Worm (Caenorhabditis elegans) whole organism, L1 larva: ENCODE data around the gene F12D9.2.
A peak's percentile ranks its signal among the peaks of the same experiment; 100 is the strongest.

Experiments used
- C04F5.9 ChIP-seq: sonication (generic microtip); optimal IDR thresholded peaks from 2 replicates; lab custom pipeline; 2016; ENCODE audit warnings: missing genetic modification characterization, missing compliant biosample characterization
- C16A3.4 ChIP-seq: fragments of 150-350 bp; optimal IDR thresholded peaks from 2 replicates; lab custom pipeline; 2014; ENCODE audit warnings: missing biosample characterization, missing genetic modification characterization
- C34B4.2 ChIP-seq: sonication (generic microtip); optimal IDR thresholded peaks from 2 replicates; lab custom pipeline; 2017; ENCODE audit warnings: mild to moderate bottlenecking, missing genetic modification characterization, missing compliant biosample characterization
- Y116A8C.19 ChIP-seq: sonication (generic microtip); optimal IDR thresholded peaks from 2 replicates; lab custom pipeline; 2016; ENCODE audit warnings: missing compliant biosample characterization, missing genetic modification characterization, borderline replicate concordance
- aha-1 ChIP-seq: fragments of 150-350 bp; optimal IDR thresholded peaks from 2 replicates; lab custom pipeline; 2014; ENCODE audit warnings: missing biosample characterization, missing genetic modification characterization
- alr-1 ChIP-seq: fragments of 200-800 bp; sonication (Bioruptor generic); optimal IDR thresholded peaks from 2 replicates; lab custom pipeline; 2018; ENCODE audit warnings: borderline replicate concordance, mild to moderate bottlenecking, missing genetic modification characterization, missing compliant biosample characterization
- aly-2 ChIP-seq: fragments of 150-350 bp; optimal IDR thresholded peaks from 2 replicates; lab custom pipeline; 2014; ENCODE audit warnings: missing biosample characterization, missing genetic modification characterization
- ama-1 ChIP-seq: fragments of 150-350 bp; optimal IDR thresholded peaks from 2 replicates; lab custom pipeline; 2014
- blmp-1 ChIP-seq: fragments of 150-350 bp; optimal IDR thresholded peaks from 2 replicates; lab custom pipeline; 2014; ENCODE audit warnings: missing biosample characterization, missing genetic modification characterization
- ceh-63 ChIP-seq: fragments of 200-800 bp; sonication (Bioruptor generic); optimal IDR thresholded peaks from 2 replicates; lab custom pipeline; 2018; ENCODE audit warnings: mild to moderate bottlenecking, missing genetic modification characterization, missing compliant biosample characterization
- ceh-82 ChIP-seq, 3 experiments: fragments of 150-350 bp in 1 of 3; sonication (generic microtip) in 2 of 3; optimal IDR thresholded peaks; 2 replicates each; lab custom pipeline; 2014 to 2017; ENCODE audit warnings: missing biosample characterization in 3 of 3, missing genetic modification characterization in 3 of 3
- ceh-88 ChIP-seq: fragments of 200-800 bp; sonication (Bioruptor generic); IDR thresholded peaks from 2 replicates; pipeline ENCODE4 v1.3.6; 2022; ENCODE audit warnings: missing genetic modification characterization, missing compliant biosample characterization
- dpl-1 ChIP-seq, 3 experiments: fragments of 150-350 bp in 2 of 3; sonication (generic microtip) in 1 of 3; optimal IDR thresholded peaks; 2 replicates each; lab custom pipeline; 2014 to 2017; ENCODE audit warnings: missing biosample characterization in 3 of 3, missing genetic modification characterization in 3 of 3, missing genetic modification reagents in 3 of 3
- efl-1 ChIP-seq, 4 experiments: fragments of 150-350 bp; optimal IDR thresholded peaks in 3 of 4; peaks in 1 of 4; 1 replicate in 1 of 4; 2 replicates in 3 of 4; lab custom pipeline; 2014; ENCODE audit warnings: missing biosample characterization in 2 of 4, missing genetic modification characterization in 2 of 4, missing genetic modification reagents in 2 of 4
- efl-3 ChIP-seq: fragments of 200-800 bp; sonication (Bioruptor generic); optimal IDR thresholded peaks from 2 replicates; lab custom pipeline; 2018; ENCODE audit warnings: mild to moderate bottlenecking, missing genetic modification characterization, missing compliant biosample characterization
- egl-27 ChIP-seq, 2 experiments: fragments of 150-350 bp in 1 of 2; sonication (generic microtip); optimal IDR thresholded peaks; 3 replicates each; lab custom pipeline; 2017 to 2018; ENCODE audit warnings: missing biosample characterization in 2 of 2, missing genetic modification characterization in 2 of 2, missing genetic modification reagents in 2 of 2
- elt-2 ChIP-seq: sonication (generic microtip); optimal IDR thresholded peaks from 2 replicates; lab custom pipeline; 2016; ENCODE audit warnings: missing genetic modification characterization, mild to moderate bottlenecking, inconsistent platforms, missing compliant biosample characterization, missing genetic modification reagents
- ets-5 ChIP-seq: fragments of 200-800 bp; sonication (Bioruptor generic); IDR thresholded peaks from 2 replicates; pipeline ENCODE4 v1.3.6; 2022; ENCODE audit warnings: missing genetic modification characterization, missing compliant biosample characterization
- fos-1 ChIP-seq: fragments of 150-350 bp; optimal IDR thresholded peaks from 2 replicates; lab custom pipeline; 2014; ENCODE audit warnings: missing biosample characterization, missing genetic modification characterization
- grh-1 ChIP-seq: fragments of 200-800 bp; sonication (Bioruptor generic); IDR thresholded peaks from 2 replicates; pipeline ENCODE4 v1.3.6; 2022; ENCODE audit warnings: missing genetic modification reagents, missing genetic modification characterization, missing compliant biosample characterization
- hlh-17 ChIP-seq: fragments of 200-800 bp; sonication (Bioruptor generic); optimal IDR thresholded peaks from 2 replicates; lab custom pipeline; 2018; ENCODE audit warnings: missing genetic modification characterization, mild to moderate bottlenecking, missing compliant biosample characterization, moderate library complexity, borderline replicate concordance
- hpl-2 ChIP-seq: fragments of 150-350 bp; optimal IDR thresholded peaks from 2 replicates; lab custom pipeline; 2014; ENCODE audit warnings: missing biosample characterization, missing genetic modification reagents, missing genetic modification characterization
- irx-1 ChIP-seq: sonication (generic microtip); optimal IDR thresholded peaks from 2 replicates; lab custom pipeline; 2016; ENCODE audit warnings: missing genetic modification characterization, missing compliant biosample characterization
- isw-1 ChIP-seq: fragments of 200-800 bp; sonication (Bioruptor generic); IDR thresholded peaks from 2 replicates; pipeline ENCODE4 v1.3.6; 2022; ENCODE audit warnings: missing genetic modification characterization, missing compliant biosample characterization
- jun-1 ChIP-seq: fragments of 150-350 bp; optimal IDR thresholded peaks from 2 replicates; lab custom pipeline; 2014; ENCODE audit warnings: missing biosample characterization, missing genetic modification reagents, missing genetic modification characterization
- lin-14 ChIP-seq: fragments of 200-800 bp; sonication (Bioruptor generic); optimal IDR thresholded peaks from 2 replicates; lab custom pipeline; 2018; ENCODE audit warnings: mild to moderate bottlenecking, missing genetic modification characterization, moderate library complexity, missing compliant biosample characterization
- lir-3 ChIP-seq: sonication (generic microtip); optimal IDR thresholded peaks from 2 replicates; lab custom pipeline; 2016; ENCODE audit warnings: mild to moderate bottlenecking, missing genetic modification characterization, moderate library complexity, missing compliant biosample characterization; ENCODE audit not compliant: poor library complexity
- mab-9 ChIP-seq: fragments of 200-800 bp; sonication (Bioruptor generic); IDR thresholded peaks from 2 replicates; pipeline ENCODE4 v1.3.6; 2022; ENCODE audit warnings: missing genetic modification reagents, missing genetic modification characterization, missing compliant biosample characterization
- mdl-1 ChIP-seq, 2 experiments: fragments of 150-350 bp; optimal IDR thresholded peaks; 2 replicates each; lab custom pipeline; 2014 to 2017; ENCODE audit warnings: missing biosample characterization in 2 of 2, missing genetic modification characterization in 2 of 2, inconsistent platforms in 1 of 2
- mef-2 ChIP-seq: fragments of 150-350 bp; optimal IDR thresholded peaks from 2 replicates; lab custom pipeline; 2014; ENCODE audit warnings: missing biosample characterization, missing genetic modification characterization
- nhr-19 ChIP-seq: fragments of 200-800 bp; sonication (Bioruptor generic); conservative IDR thresholded peaks from 2 replicates; pipeline ENCODE4 v1.3.6; 2022; ENCODE audit warnings: missing genetic modification characterization, missing compliant biosample characterization
- nhr-28 ChIP-seq: fragments of 150-350 bp; optimal IDR thresholded peaks from 2 replicates; lab custom pipeline; 2014; ENCODE audit warnings: missing biosample characterization, missing genetic modification characterization
- nhr-47 ChIP-seq: sonication (generic microtip); optimal IDR thresholded peaks from 2 replicates; lab custom pipeline; 2016; ENCODE audit warnings: mild to moderate bottlenecking, missing genetic modification characterization, moderate library complexity, missing compliant biosample characterization
- nhr-76 ChIP-seq: sonication (generic microtip); optimal IDR thresholded peaks from 2 replicates; lab custom pipeline; 2017; ENCODE audit warnings: missing biosample characterization, missing genetic modification characterization
- nhr-77 ChIP-seq: fragments of 150-350 bp; optimal IDR thresholded peaks from 2 replicates; lab custom pipeline; 2014; ENCODE audit warnings: missing biosample characterization, missing genetic modification characterization
- nhr-85 ChIP-seq: sonication (generic microtip); peaks from one replicate; lab custom pipeline; 2016; ENCODE audit warnings: missing genetic modification characterization, inconsistent platforms, missing compliant biosample characterization
- pqm-1 ChIP-seq: sonication (generic microtip); optimal IDR thresholded peaks from 3 replicates; lab custom pipeline; 2017; ENCODE audit warnings: missing biosample characterization, missing genetic modification characterization
- skn-1 ChIP-seq: fragments of 150-350 bp; optimal IDR thresholded peaks from 2 replicates; lab custom pipeline; 2014; ENCODE audit warnings: missing biosample characterization, missing genetic modification characterization
- snpc-4 ChIP-seq: fragments of 150-350 bp; optimal IDR thresholded peaks from 2 replicates; lab custom pipeline; 2014; ENCODE audit warnings: missing biosample characterization, missing genetic modification characterization
- sup-37 ChIP-seq: fragments of 200-800 bp; sonication (Bioruptor generic); optimal IDR thresholded peaks from 2 replicates; lab custom pipeline; 2018; ENCODE audit warnings: mild to moderate bottlenecking, missing genetic modification characterization, missing compliant biosample characterization
- tbx-2 ChIP-seq: sonication (generic microtip); optimal IDR thresholded peaks from 2 replicates; lab custom pipeline; 2016; ENCODE audit warnings: missing genetic modification characterization, missing compliant biosample characterization
- unc-130 ChIP-seq: fragments of 150-350 bp; optimal IDR thresholded peaks from 2 replicates; lab custom pipeline; 2017; ENCODE audit warnings: missing biosample characterization, missing genetic modification characterization, inconsistent platforms
- unc-86 ChIP-seq: sonication (generic microtip); optimal IDR thresholded peaks from 2 replicates; lab custom pipeline; 2016; ENCODE audit warnings: missing genetic modification characterization, missing compliant biosample characterization
- vab-15 ChIP-seq: sonication (generic microtip); optimal IDR thresholded peaks from 2 replicates; lab custom pipeline; 2017; ENCODE audit warnings: missing genotype, mild to moderate bottlenecking, missing genetic modification characterization, missing compliant biosample characterization
- zag-1 ChIP-seq: fragments of 150-350 bp; optimal IDR thresholded peaks from 2 replicates; lab custom pipeline; 2014; ENCODE audit warnings: missing biosample characterization, missing genetic modification characterization
- zip-4 ChIP-seq: fragments of 200-800 bp; sonication (Bioruptor generic); optimal IDR thresholded peaks from 2 replicates; lab custom pipeline; 2018; ENCODE audit warnings: mild to moderate bottlenecking, missing genetic modification characterization, moderate library complexity, missing compliant biosample characterization
- ztf-11 ChIP-seq, 2 experiments: sonication (generic microtip); optimal IDR thresholded peaks; 2 replicates each; lab custom pipeline; 2016 to 2017; ENCODE audit warnings: missing genetic modification characterization in 2 of 2, missing biosample characterization in 1 of 2, missing compliant biosample characterization in 1 of 2

F12D9.2 gene

DNA sequence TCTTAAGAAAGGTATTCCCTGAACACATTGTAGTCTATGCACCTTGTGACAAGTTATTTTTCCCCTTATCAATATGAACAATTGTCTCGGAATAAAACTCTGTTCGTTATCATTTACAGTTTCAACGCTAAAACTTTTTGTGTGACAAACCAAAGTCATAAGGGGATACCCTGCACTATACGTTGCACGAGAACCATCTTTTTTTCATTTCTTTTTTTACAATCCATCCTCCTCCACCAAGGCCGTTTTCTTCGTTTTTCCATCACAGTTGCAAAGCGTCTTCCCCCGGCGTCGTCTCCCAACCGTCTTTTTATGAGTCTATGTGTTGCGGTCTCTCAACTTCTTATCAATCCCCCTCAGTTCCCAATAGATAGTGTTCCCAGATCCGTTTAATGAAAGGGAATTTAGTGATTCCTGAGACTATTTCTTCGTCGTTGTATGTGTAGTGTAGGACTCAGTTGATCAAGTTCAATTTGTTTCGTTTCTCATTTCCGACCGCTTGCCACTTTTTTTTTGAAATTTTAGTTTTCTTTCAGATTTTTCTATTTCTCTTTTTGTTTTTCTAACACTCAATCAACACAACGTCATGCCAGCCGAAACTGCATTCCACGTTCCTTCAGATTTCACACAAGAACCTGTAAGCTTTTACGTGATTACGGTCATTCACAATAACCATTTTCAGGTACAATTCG is 29.3 kb upstream of the F12D9.2 start (continued):
- peak; percentile 13 for TF ChIP-seq C16A3.4 (tag; lab: Kevin White, UChicago)

DNA sequence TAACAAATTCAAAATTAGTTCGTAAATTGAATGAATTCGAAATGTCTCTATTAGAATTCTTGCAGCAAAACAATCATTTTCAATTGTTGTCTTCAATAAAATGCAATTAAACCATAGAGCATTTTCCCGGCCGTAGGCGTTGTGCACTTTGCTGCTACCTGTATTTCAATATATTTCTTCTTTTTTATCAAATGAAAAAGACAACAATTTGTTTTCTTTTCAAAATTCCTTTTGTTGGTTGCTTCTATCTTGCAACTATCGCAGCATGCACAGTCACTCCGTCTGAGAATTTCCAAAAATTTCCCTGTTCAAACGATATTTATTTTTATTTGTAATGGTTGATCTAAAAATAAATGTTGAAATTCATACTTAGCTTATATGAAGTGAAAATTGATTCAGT is 28.3 kb upstream of the F12D9.2 start:
- TF ChIP-seq nhr-28 (tag; lab: Kevin White, UChicago), result no peak
- no peak for TF ChIP-seq ztf-11 (tag; optimal IDR thresholded peaks at IDR 0.05; lab: Kevin White, UChicago)
- no peak for TF ChIP-seq dpl-1 (GFP tag; optimal IDR thresholded peaks at IDR 0.05; lab: Kevin White, UChicago)
- no peak for TF ChIP-seq C34B4.2 (tag; lab: Kevin White, UChicago)

DNA sequence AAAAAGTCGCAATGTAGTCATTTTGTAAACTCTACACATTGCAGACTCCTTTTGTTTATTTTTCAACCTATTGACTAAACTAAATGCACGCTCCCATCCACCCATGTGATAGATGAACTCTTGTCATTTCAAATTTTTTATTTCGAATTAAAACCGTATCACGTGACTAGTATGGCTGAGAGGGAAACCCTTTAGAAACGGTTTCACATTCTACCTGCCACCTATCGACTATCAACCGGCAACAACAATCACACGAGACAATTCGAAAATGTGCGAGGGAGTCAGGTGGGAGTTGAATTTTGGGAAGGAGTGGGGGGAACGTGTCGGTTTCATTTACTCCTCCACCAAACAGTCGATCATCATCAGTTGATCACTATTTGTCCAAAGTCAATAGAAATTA is 27.6 kb upstream of the F12D9.2 start:
- no peak for TF ChIP-seq efl-3 (GFP tag; lab: Kevin White, UChicago)
- peak; percentile 98 for TF ChIP-seq nhr-85
- TF ChIP-seq dpl-1 (GFP tag; optimal IDR thresholded peaks at IDR 0.05; lab: Kevin White, UChicago), result peak in 2 of 3 experiments; percentile 14 to 39
- no peak for TF ChIP-seq unc-86 (tag; lab: Kevin White, UChicago)
- no peak for TF ChIP-seq sup-37 (GFP tag; lab: Kevin White, UChicago)
- TF ChIP-seq vab-15 (tag; lab: Kevin White, UChicago), result no peak
- TF ChIP-seq elt-2 (tag; lab: Kevin White, UChicago), result peak; percentile 88
- TF ChIP-seq irx-1 (tag; lab: Kevin White, UChicago), result no peak
- TF ChIP-seq C34B4.2 (tag; lab: Kevin White, UChicago), result no peak
- no peak for TF ChIP-seq efl-1 (optimal IDR thresholded peaks at IDR 0.05; lab: Kevin White, UChicago)
- peak in 1 of 2 experiments; percentile 95 for TF ChIP-seq efl-1 (GFP tag; optimal IDR thresholded peaks at IDR 0.05 in 1 of 2; lab: Kevin White, UChicago)
- TF ChIP-seq nhr-47 (tag; lab: Kevin White, UChicago), result peak; percentile 55
- no peak for TF ChIP-seq ceh-82 (tag; optimal IDR thresholded peaks at IDR 0.05; lab: Kevin White, UChicago)
- peak; percentile 37; the same call in 1 of the 2 replicates for TF ChIP-seq grh-1
- no peak for TF ChIP-seq hpl-2
- TF ChIP-seq blmp-1 (tag; lab: Kevin White, UChicago), result peak; percentile 15
- peak; percentile 5 for TF ChIP-seq C16A3.4 (tag; lab: Kevin White, UChicago)
- TF ChIP-seq ceh-88 (GFP tag; lab: Robert Waterston, UW), result no peak
- TF ChIP-seq ztf-11 (tag; optimal IDR thresholded peaks at IDR 0.05; lab: Kevin White, UChicago), result no peak
- no peak for TF ChIP-seq jun-1
- TF ChIP-seq nhr-19 (GFP tag; lab: Robert Waterston, UW), result peak; percentile 67
- no peak for TF ChIP-seq fos-1 (tag; lab: Kevin White, UChicago)
- no peak for TF ChIP-seq mab-9 (GFP tag; lab: Robert Waterston, UW)
- TF ChIP-seq lin-14, result peak; percentile 90
- no peak for TF ChIP-seq pqm-1 (tag; lab: Kevin White, UChicago)
- TF ChIP-seq mef-2, result no peak
- no peak for TF ChIP-seq nhr-77 (tag; lab: Kevin White, UChicago)
- TF ChIP-seq egl-27 (tag; optimal IDR thresholded peaks at IDR 0.05; lab: Kevin White, UChicago), result no peak
- TF ChIP-seq Y116A8C.19 (tag; lab: Kevin White, UChicago), result no peak
- peak; percentile 24 for TF ChIP-seq lir-3 (tag; lab: Kevin White, UChicago)
- no peak for TF ChIP-seq zip-4
- TF ChIP-seq mdl-1 (tag; optimal IDR thresholded peaks at IDR 0.05; lab: Kevin White, UChicago), result peak in 1 of 2 experiments; percentile 88
- peak; percentile 66 for TF ChIP-seq tbx-2 (tag; lab: Kevin White, UChicago)
- no peak for TF ChIP-seq snpc-4
- TF ChIP-seq unc-130, result peak; percentile 3
- TF ChIP-seq aha-1 (tag; lab: Kevin White, UChicago), result no peak
- no peak for TF ChIP-seq zag-1 (tag; lab: Kevin White, UChicago)
- no peak for TF ChIP-seq ama-1
- no peak for TF ChIP-seq C04F5.9 (tag; lab: Kevin White, UChicago)
- no peak for TF ChIP-seq skn-1 (tag; lab: Kevin White, UChicago)
- no peak for TF ChIP-seq isw-1 (GFP tag; lab: Robert Waterston, UW)
- TF ChIP-seq ceh-63 (GFP tag; lab: Kevin White, UChicago), result no peak
- TF ChIP-seq hlh-17 (GFP tag; lab: Kevin White, UChicago), result no peak
- TF ChIP-seq ets-5 (GFP tag; lab: Robert Waterston, UW), result no peak
- TF ChIP-seq aly-2 (tag; lab: Kevin White, UChicago), result no peak
- TF ChIP-seq alr-1 (tag; lab: Kevin White, UChicago), result no peak
- TF ChIP-seq nhr-76, result no peak
